Fruit fly (Drosophila melanogaster): ENCODE results near the gene Meltrin.

Gene Meltrin

dm6 chr3R:14706860-14707259, 9.8 kb upstream of the Meltrin start (continued):
- TF ChIP-seq twi (tag; optimal IDR thresholded peaks at IDR 0.05) (no peak), CG12071 (GFP tag; optimal IDR thresholded peaks at IDR 0.05) (no peak), Poxn (GFP tag; IDR thresholded peaks at IDR 0.05) (no peak), row (GFP tag; IDR thresholded peaks at IDR 0.05) (peak; percentile 78), Lhr (GFP tag; optimal IDR thresholded peaks at IDR 0.05) (no peak), Atf3 (GFP tag; optimal IDR thresholded peaks at IDR 0.05) (peak; percentile 19), HLH54F (GFP tag; optimal IDR thresholded peaks at IDR 0.05) (peak; percentile 71), shn (GFP tag; optimal IDR thresholded peaks at IDR 0.05) (peak; percentile 22), CG9437 (GFP tag; optimal IDR thresholded peaks at IDR 0.05) (peak; percentile 14), vvl (GFP tag; IDR thresholded peaks at IDR 0.05) (peak; percentile 62; the same call in 1 of the 2 replicates), CG17385 (GFP tag; optimal IDR thresholded peaks at IDR 0.05) (peak; percentile 20), pan (optimal IDR thresholded peaks at IDR 0.05) (no peak), pan (GFP tag; optimal IDR thresholded peaks at IDR 0.05 in 1 of 2, IDR thresholded peaks at IDR 0.05 in 1 of 2) (peak in 1 of 2 experiments; percentile 84), wdn (GFP tag; IDR thresholded peaks at IDR 0.05) (0 out of 2 replicates have a peak, but pooled peaks have one; percentile 44), CG2129 (GFP tag; IDR thresholded peaks at IDR 0.05; ENCODE audit: partially characterized antibody) (no peak), ken (GFP tag; IDR thresholded peaks at IDR 0.05) (peak; percentile 64; the same call in 2 of the 3 replicates), CG14014 (GFP tag; IDR thresholded peaks at IDR 0.05) (peak; percentile 84), CG17361 (GFP tag; IDR thresholded peaks at IDR 0.05) (peak; percentile 43; the same call in 1 of the 3 replicates), CG6854 (GFP tag; optimal IDR thresholded peaks at IDR 0.05) (no peak), ssp (GFP tag; IDR thresholded peaks at IDR 0.05) (peak; percentile 33; the same call in 1 of the 2 replicates), CG6654 (GFP tag; optimal IDR thresholded peaks at IDR 0.05) (no peak), nmo (GFP tag; optimal IDR thresholded peaks at IDR 0.05) (peak; percentile 34), maf-S (GFP tag; optimal IDR thresholded peaks at IDR 0.05) (peak; percentile 22), sna (GFP tag; IDR thresholded peaks at IDR 0.05; ENCODE audit: partially characterized antibody) (peak; percentile 50; the same call in 1 of the 2 replicates), CG7963 (GFP tag; IDR thresholded peaks at IDR 0.05; ENCODE audit: partially characterized antibody) (peak; percentile 62), gro (GFP tag; optimal IDR thresholded peaks at IDR 0.05) (peak; percentile 68), sim (GFP tag; IDR thresholded peaks at IDR 0.05) (0 out of 2 replicates have a peak, but pooled peaks have one; percentile 16)

DNA sequence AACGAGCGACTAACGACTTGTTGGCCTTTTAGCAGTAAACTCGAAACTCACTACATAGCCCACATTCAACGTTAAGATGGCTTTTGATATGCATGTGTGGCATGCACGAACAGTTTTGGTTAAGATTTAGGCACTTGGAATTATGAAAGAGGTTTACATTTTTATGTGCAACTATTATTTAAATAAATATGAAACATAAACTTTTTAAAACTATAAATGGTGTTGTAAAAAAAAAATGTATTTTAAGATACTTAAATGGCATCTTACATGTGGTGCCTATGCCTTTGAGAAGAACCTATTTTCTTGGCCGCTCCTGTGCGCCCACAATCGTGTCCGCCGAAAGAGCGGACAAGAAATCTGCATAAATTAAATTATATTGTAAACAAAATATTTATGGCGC, 9.3 kb upstream of the Meltrin start:
- no peak for TF ChIP-seq Max (GFP tag; optimal IDR thresholded peaks at IDR 0.05)
- TF ChIP-seq trem (tag; optimal IDR thresholded peaks at IDR 0.05) = no peak
- peak; percentile 20; the same call in 1 of the 2 replicates for TF ChIP-seq sisA (GFP tag; IDR thresholded peaks at IDR 0.05)
- TF ChIP-seq CG9727 (GFP tag; optimal IDR thresholded peaks at IDR 0.05) = no peak
- TF ChIP-seq CG10321 (GFP tag; IDR thresholded peaks at IDR 0.05) = peak; percentile 36; the same call in 1 of the 2 replicates
- no peak for TF ChIP-seq sna (GFP tag; IDR thresholded peaks at IDR 0.05; ENCODE audit: partially characterized antibody)
- no peak for TF ChIP-seq pfk (GFP tag; optimal IDR thresholded peaks at IDR 0.05)
- peak; percentile 6; the same call in 1 of the 3 replicates for TF ChIP-seq dysf (GFP tag; IDR thresholded peaks at IDR 0.05)
- TF ChIP-seq CG14014 (GFP tag; IDR thresholded peaks at IDR 0.05) = peak; percentile 49; the same call in 1 of the 2 replicates
- no peak for TF ChIP-seq Hr78 (GFP tag; optimal IDR thresholded peaks at IDR 0.05)
- no peak for TF ChIP-seq knrl (GFP tag; IDR thresholded peaks at IDR 0.05; ENCODE audit: partially characterized antibody)
- TF ChIP-seq CG14441 (GFP tag; IDR thresholded peaks at IDR 0.05) = 0 out of 2 replicates have a peak, but pooled peaks have one; percentile 8
- TF ChIP-seq E2f1 (GFP tag; IDR thresholded peaks at IDR 0.05) = peak; percentile 47
- peak; percentile 29; the same call in 1 of the 2 replicates for TF ChIP-seq CG17328 (GFP tag; IDR thresholded peaks at IDR 0.05)
- peak; percentile 10; the same call in 1 of the 3 replicates for TF ChIP-seq B-H1 (GFP tag; IDR thresholded peaks at IDR 0.05)
- TF ChIP-seq Drgx (GFP tag; IDR thresholded peaks at IDR 0.05) = peak; percentile 40; the same call in 1 of the 2 replicates
- TF ChIP-seq Adf1 (GFP tag; IDR thresholded peaks at IDR 0.05) = 0 out of 2 replicates have a peak, but pooled peaks have one; percentile 7
- peak; percentile 35; the same call in 1 of the 2 replicates for TF ChIP-seq H2.0 (GFP tag; IDR thresholded peaks at IDR 0.05)
- TF ChIP-seq CG11504 (tag; optimal IDR thresholded peaks at IDR 0.05) = peak; percentile 9
- TF ChIP-seq Eip74EF (GFP tag; optimal IDR thresholded peaks at IDR 0.05) = peak in 1 of 2 experiments; percentile 23
- TF ChIP-seq CG2116 (GFP tag; optimal IDR thresholded peaks at IDR 0.05) = peak; percentile 6
- peak; percentile 2 for TF ChIP-seq oc (tag; optimal IDR thresholded peaks at IDR 0.05)
- peak; percentile 26; the same call in 1 of the 2 replicates for TF ChIP-seq CG31441 (GFP tag; IDR thresholded peaks at IDR 0.05)
- TF ChIP-seq stc (GFP tag; IDR thresholded peaks at IDR 0.05) = peak; percentile 26
- TF ChIP-seq CG3281 (GFP tag; optimal IDR thresholded peaks at IDR 0.05) = peak; percentile 37

Measured in whole organism, embryonic.